Worm (Caenorhabditis elegans) whole organism, young adult: ENCODE results near the gene nas-14.
"Not testable (repeated sequence)": the region's sequence is repeated elsewhere in the genome, so short reads cannot be mapped to it uniquely, and the experiment has no call there.

ENCODE experiments used
- B0019.2 ChIP-seq: fragments of 200-800 bp; sonication (Bioruptor generic); conservative IDR thresholded peaks from 2 replicates; pipeline ENCODE4 v1.3.6; 2022; ENCODE audit warnings: missing genetic modification reagents, missing genetic modification characterization, missing compliant biosample characterization
- B0035.1 ChIP-seq: sonication (generic microtip); optimal IDR thresholded peaks from 2 replicates; lab custom pipeline; 2016; ENCODE audit warnings: missing genetic modification characterization, mild to moderate bottlenecking, missing compliant biosample characterization, missing genotype, missing genetic modification reagents
- B0261.1 ChIP-seq: sonication (generic microtip); optimal IDR thresholded peaks from 2 replicates; lab custom pipeline; 2016; ENCODE audit warnings: mild to moderate bottlenecking, missing genetic modification characterization, moderate library complexity, missing compliant biosample characterization
- D2030.7 ChIP-seq: fragments of 200-800 bp; sonication (Bioruptor generic); IDR thresholded peaks from 2 replicates; pipeline ENCODE4 v1.3.6; 2022; ENCODE audit warnings: missing genetic modification reagents, missing genetic modification characterization, missing compliant biosample characterization
- F10E7.11 ChIP-seq: sonication (generic microtip); optimal IDR thresholded peaks from 2 replicates; lab custom pipeline; 2017; ENCODE audit warnings: mild to moderate bottlenecking, missing genetic modification characterization, moderate library complexity, missing compliant biosample characterization
- F37B4.10 ChIP-seq: fragments of 200-800 bp; sonication (Bioruptor generic); IDR thresholded peaks from 2 replicates; pipeline ENCODE4 v1.3.6; 2022; ENCODE audit warnings: missing genetic modification characterization, missing compliant biosample characterization
- F49E8.2 ChIP-seq: sonication (generic microtip); optimal IDR thresholded peaks from 3 replicates; lab custom pipeline; 2017; ENCODE audit warnings: missing genetic modification characterization, mild to moderate bottlenecking, missing compliant biosample characterization, antibody characterized with exemption, moderate library complexity; ENCODE audit not compliant: insufficient read depth
- F55B11.4 ChIP-seq: sonication (generic microtip); optimal IDR thresholded peaks from 2 replicates; lab custom pipeline; 2016; ENCODE audit warnings: missing compliant biosample characterization, missing genetic modification characterization, borderline replicate concordance; ENCODE audit not compliant: insufficient read depth
- Y56A3A.18 ChIP-seq: fragments of 200-800 bp; sonication (Bioruptor generic); IDR thresholded peaks from 2 replicates; pipeline ENCODE4 v1.3.6; 2022; ENCODE audit warnings: missing genetic modification reagents, missing genetic modification characterization, missing compliant biosample characterization
- Y67H2A.10 ChIP-seq: fragments of 200-800 bp; sonication (Bioruptor generic); conservative IDR thresholded peaks from 2 replicates; pipeline ENCODE4 v1.3.6; 2022; ENCODE audit warnings: missing genetic modification reagents, missing genetic modification characterization, missing compliant biosample characterization
- ama-1 ChIP-seq, 3 experiments: fragments of 150-350 bp in 1 of 3; sonication (generic microtip) in 2 of 3; optimal IDR thresholded peaks; 2 replicates each; lab custom pipeline; 2014 to 2018; ENCODE audit warnings: missing biosample characterization in 2 of 3, missing genetic modification characterization in 2 of 3, missing genetic modification reagents in 2 of 3
- aptf-3 ChIP-seq: fragments of 200-800 bp; sonication (Bioruptor generic); IDR thresholded peaks from 2 replicates; pipeline ENCODE4 v1.3.6; 2022; ENCODE audit warnings: missing genetic modification characterization, missing compliant biosample characterization
- attf-6 ChIP-seq: fragments of 200-800 bp; sonication (Bioruptor generic); IDR thresholded peaks from 2 replicates; pipeline ENCODE4 v1.3.6; 2022; ENCODE audit warnings: missing genetic modification reagents, missing genetic modification characterization, missing compliant biosample characterization
- cebp-2 ChIP-seq: fragments of 200-800 bp; sonication (Bioruptor generic); IDR thresholded peaks from 2 replicates; pipeline ENCODE4 v1.3.6; 2022; ENCODE audit warnings: missing genetic modification characterization, missing compliant biosample characterization
- ceh-100 ChIP-seq: fragments of 200-800 bp; sonication (Bioruptor generic); IDR thresholded peaks from 2 replicates; pipeline ENCODE4 v1.3.6; 2022; ENCODE audit warnings: missing genetic modification reagents, missing genetic modification characterization, missing compliant biosample characterization
- ceh-58 ChIP-seq: fragments of 200-800 bp; sonication (Bioruptor generic); IDR thresholded peaks from 2 replicates; pipeline ENCODE4 v1.3.6; 2022; ENCODE audit warnings: missing genetic modification characterization, missing compliant biosample characterization
- dox-1 ChIP-seq: fragments of 200-800 bp; sonication (Bioruptor generic); IDR thresholded peaks from 2 replicates; pipeline ENCODE4 v1.3.6; 2022; ENCODE audit warnings: missing genetic modification reagents, missing genetic modification characterization, missing compliant biosample characterization
- egrh-3 ChIP-seq: fragments of 200-800 bp; sonication (Bioruptor generic); IDR thresholded peaks from 2 replicates; pipeline ENCODE4 v1.3.6; 2022; ENCODE audit warnings: missing genetic modification reagents, missing genetic modification characterization, missing compliant biosample characterization
- hlh-26 ChIP-seq: fragments of 200-800 bp; sonication (Bioruptor generic); conservative IDR thresholded peaks from 2 replicates; pipeline ENCODE4 v1.3.6; 2022; ENCODE audit warnings: missing genetic modification reagents, missing genetic modification characterization, missing compliant biosample characterization
- hmg-1.2 ChIP-seq: fragments of 200-800 bp; sonication (Bioruptor generic); IDR thresholded peaks from 2 replicates; pipeline ENCODE4 v1.3.6; 2022; ENCODE audit warnings: missing genetic modification reagents, missing genetic modification characterization, missing compliant biosample characterization
- lin-26 ChIP-seq: fragments of 200-800 bp; sonication (Bioruptor generic); IDR thresholded peaks from 2 replicates; pipeline ENCODE4 v1.3.6; 2022; ENCODE audit warnings: missing genetic modification reagents, missing genetic modification characterization, missing compliant biosample characterization
- lin-35 ChIP-seq, 3 experiments: fragments of 150-350 bp in 2 of 3; sonication (generic microtip) in 1 of 3; optimal IDR thresholded peaks; 2 replicates each; lab custom pipeline; 2014 to 2018; ENCODE audit warnings: missing biosample characterization in 3 of 3, missing genetic modification characterization in 3 of 3, missing genetic modification reagents in 3 of 3
- lin-54 ChIP-seq: fragments of 200-800 bp; sonication (Bioruptor generic); optimal IDR thresholded peaks from 2 replicates; lab custom pipeline; 2018; ENCODE audit warnings: mild to moderate bottlenecking, missing genetic modification characterization, missing compliant biosample characterization
- lir-1 ChIP-seq: fragments of 200-800 bp; sonication (Bioruptor generic); conservative IDR thresholded peaks from 2 replicates; pipeline ENCODE4 v1.3.6; 2022; ENCODE audit warnings: missing genetic modification reagents, missing genetic modification characterization, missing compliant biosample characterization
- lsy-27 ChIP-seq: sonication (generic microtip); optimal IDR thresholded peaks from 2 replicates; lab custom pipeline; 2017; ENCODE audit warnings: missing genetic modification characterization, mild to moderate bottlenecking, missing compliant biosample characterization, antibody characterized with exemption, missing genotype, borderline replicate concordance; ENCODE audit not compliant: insufficient read depth
- madf-6 ChIP-seq: fragments of 200-800 bp; sonication (Bioruptor generic); IDR thresholded peaks from 2 replicates; pipeline ENCODE4 v1.3.6; 2022; ENCODE audit warnings: missing genetic modification reagents, missing genetic modification characterization, missing compliant biosample characterization
- nfya-1 ChIP-seq: sonication (generic microtip); optimal IDR thresholded peaks from 2 replicates; lab custom pipeline; 2017; ENCODE audit warnings: antibody characterized with exemption, missing compliant biosample characterization, missing genetic modification characterization, borderline replicate concordance; ENCODE audit not compliant: insufficient read depth
- nfya-2 ChIP-seq: fragments of 200-800 bp; sonication (Bioruptor generic); IDR thresholded peaks from 2 replicates; pipeline ENCODE4 v1.3.6; 2022; ENCODE audit warnings: missing genetic modification reagents, missing genetic modification characterization, missing compliant biosample characterization
- nfyb-1 ChIP-seq: fragments of 200-800 bp; sonication (Bioruptor generic); IDR thresholded peaks from 2 replicates; pipeline ENCODE4 v1.3.6; 2022; ENCODE audit warnings: missing genetic modification reagents, missing genetic modification characterization, missing compliant biosample characterization
- nhr-120 ChIP-seq: fragments of 200-800 bp; sonication (Bioruptor generic); IDR thresholded peaks from 2 replicates; pipeline ENCODE4 v1.3.6; 2022; ENCODE audit warnings: missing genetic modification characterization, missing compliant biosample characterization
- nhr-179 ChIP-seq: sonication (generic microtip); optimal IDR thresholded peaks from 2 replicates; lab custom pipeline; 2016; ENCODE audit warnings: mild to moderate bottlenecking, missing genetic modification characterization, missing compliant biosample characterization
- pbrm-1 ChIP-seq: fragments of 200-800 bp; sonication (Bioruptor generic); IDR thresholded peaks from 2 replicates; pipeline ENCODE4 v1.3.6; 2022; ENCODE audit warnings: missing genetic modification reagents, missing genetic modification characterization, missing compliant biosample characterization
- rpc-1 ChIP-seq, 2 experiments: fragments of 150-350 bp in 1 of 2; sonication (generic microtip) in 1 of 2; optimal IDR thresholded peaks; 2 replicates each; lab custom pipeline; 2014 to 2018; ENCODE audit warnings: missing biosample characterization in 1 of 2, missing genetic modification characterization in 1 of 2, missing genetic modification reagents in 1 of 2, missing genotype in 1 of 2
- snpc-4 ChIP-seq, 5 experiments: fragments of 150-350 bp in 1 of 5; sonication (generic microtip) in 4 of 5; optimal IDR thresholded peaks; 2 replicates each; lab custom pipeline; 2014 to 2018; ENCODE audit warnings: missing genetic modification characterization in 5 of 5, missing biosample characterization in 3 of 5, antibody characterized with exemption in 2 of 5, mild to moderate bottlenecking in 2 of 5, missing compliant biosample characterization in 2 of 5, missing genotype in 2 of 5, moderate library complexity in 2 of 5, missing genetic modification reagents in 1 of 5
- tbp1 ChIP-seq: fragments of 200-800 bp; sonication (Bioruptor generic); optimal IDR thresholded peaks from 2 replicates; lab custom pipeline; 2018; ENCODE audit warnings: mild to moderate bottlenecking, missing genetic modification characterization, missing compliant biosample characterization
- tlf-1 ChIP-seq: fragments of 200-800 bp; sonication (Bioruptor generic); optimal IDR thresholded peaks from 2 replicates; lab custom pipeline; 2018; ENCODE audit warnings: mild to moderate bottlenecking, missing genetic modification characterization, missing compliant biosample characterization
- ztf-22 ChIP-seq: fragments of 200-800 bp; sonication (Bioruptor generic); optimal IDR thresholded peaks from 2 replicates; lab custom pipeline; 2018; ENCODE audit warnings: mild to moderate bottlenecking, missing genetic modification characterization, moderate library complexity, missing compliant biosample characterization
- ztf-26 ChIP-seq: sonication (generic microtip); optimal IDR thresholded peaks from 2 replicates; lab custom pipeline; 2017; ENCODE audit warnings: missing genetic modification characterization, missing compliant biosample characterization
- ztf-28 ChIP-seq: fragments of 200-800 bp; sonication (Bioruptor generic); IDR thresholded peaks from 2 replicates; pipeline ENCODE4 v1.3.6; 2022; ENCODE audit warnings: missing genetic modification reagents, missing genetic modification characterization, missing compliant biosample characterization

nas-14 gene

ce11 chrIV:13140792-13141191 is 29.5 kb upstream of the nas-14 start:
- TF ChIP-seq dox-1 (GFP tag; lab: Robert Waterston, UW): peak; percentile 49
- peak; percentile 87 for TF ChIP-seq tbp1
- peak; percentile 57 for TF ChIP-seq B0261.1 (tag; lab: Kevin White, UChicago)
- 0 out of 2 replicates have a peak, but pooled peaks have one; percentile 26 for TF ChIP-seq D2030.7 (GFP tag; lab: Robert Waterston, UW)
- TF ChIP-seq lin-26 (GFP tag; lab: Robert Waterston, UW): peak; percentile 91
- TF ChIP-seq pbrm-1: peak; percentile 57
- not testable (repeated sequence) for TF ChIP-seq snpc-4 (GFP tag; optimal IDR thresholded peaks at IDR 0.05; lab: Kevin White, UChicago)
- peak in 1 of 4 experiments; percentile 36 for TF ChIP-seq snpc-4 (tag; optimal IDR thresholded peaks at IDR 0.05; lab: Kevin White, UChicago)
- 0 out of 2 replicates have a peak, but pooled peaks have one; percentile 26 for TF ChIP-seq attf-6 (GFP tag; lab: Robert Waterston, UW)
- TF ChIP-seq hmg-1.2 (GFP tag; lab: Robert Waterston, UW): peak; percentile 62
- TF ChIP-seq madf-6 (GFP tag; lab: Robert Waterston, UW): peak; percentile 54; the same call in 1 of the 2 replicates
- peak; percentile 92 for TF ChIP-seq cebp-2
- peak; percentile 31; the same call in 1 of the 2 replicates for TF ChIP-seq ceh-100 (GFP tag; lab: Robert Waterston, UW)
- peak; percentile 42 for TF ChIP-seq rpc-1 (optimal IDR thresholded peaks at IDR 0.05; lab: Kevin White, UChicago)
- TF ChIP-seq rpc-1 (tag; optimal IDR thresholded peaks at IDR 0.05; lab: Kevin White, UChicago): peak; percentile 63
- TF ChIP-seq ceh-58: 0 out of 2 replicates have a peak, but pooled peaks have one; percentile 20
- peak; percentile 82 for TF ChIP-seq nfyb-1 (GFP tag; lab: Robert Waterston, UW)

DNA sequence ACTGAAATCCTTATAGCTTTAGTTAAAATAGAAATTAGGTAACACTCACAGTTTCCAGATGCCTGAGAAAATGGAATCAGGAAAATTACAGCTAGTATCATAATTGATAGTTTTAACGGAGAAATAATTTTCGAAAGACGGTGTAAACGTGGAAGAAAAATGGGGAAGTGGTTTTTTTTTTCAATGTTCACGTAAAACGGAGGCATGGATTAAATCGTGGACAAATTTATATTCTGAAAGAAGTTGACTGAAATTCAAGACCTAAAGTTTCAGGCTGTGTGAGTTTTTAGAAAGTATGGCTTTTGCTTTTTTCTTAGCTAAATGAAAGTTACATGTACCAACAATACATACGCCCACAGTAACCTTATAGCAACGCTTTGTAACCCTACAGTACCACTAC is 28.1 kb upstream of the nas-14 start, which contains the start of gene spe-43:
Gene spe-43 (minus strand): TSS at position 101 of the 400 bp plus-strand sequence.
- TF ChIP-seq ztf-22 (GFP tag; lab: Kevin White, UChicago) (no peak), F55B11.4 (tag; lab: Kevin White, UChicago) (no peak), nfya-2 (no peak), snpc-4 (GFP tag; optimal IDR thresholded peaks at IDR 0.05; lab: Kevin White, UChicago) (no peak), snpc-4 (tag; optimal IDR thresholded peaks at IDR 0.05; lab: Kevin White, UChicago) (no peak), nhr-120 (GFP tag; lab: Robert Waterston, UW) (no peak), cebp-2 (no peak), lsy-27 (tag; lab: Kevin White, UChicago) (no peak), aptf-3 (GFP tag; lab: Robert Waterston, UW) (no peak), B0019.2 (GFP tag; lab: Robert Waterston, UW) (no peak), B0035.1 (tag; lab: Kevin White, UChicago) (no peak), hlh-26 (GFP tag; lab: Robert Waterston, UW) (no peak), lin-54 (no peak), egrh-3 (GFP tag; lab: Robert Waterston, UW) (no peak), lin-35 (GFP tag; optimal IDR thresholded peaks at IDR 0.05; lab: Kevin White, UChicago) (no peak), nhr-179 (no peak), lir-1 (no peak), ama-1 (optimal IDR thresholded peaks at IDR 0.05; lab: Kevin White, UChicago) (no peak), ama-1 (GFP tag; optimal IDR thresholded peaks at IDR 0.05; lab: Kevin White, UChicago) (no peak)

DNA sequence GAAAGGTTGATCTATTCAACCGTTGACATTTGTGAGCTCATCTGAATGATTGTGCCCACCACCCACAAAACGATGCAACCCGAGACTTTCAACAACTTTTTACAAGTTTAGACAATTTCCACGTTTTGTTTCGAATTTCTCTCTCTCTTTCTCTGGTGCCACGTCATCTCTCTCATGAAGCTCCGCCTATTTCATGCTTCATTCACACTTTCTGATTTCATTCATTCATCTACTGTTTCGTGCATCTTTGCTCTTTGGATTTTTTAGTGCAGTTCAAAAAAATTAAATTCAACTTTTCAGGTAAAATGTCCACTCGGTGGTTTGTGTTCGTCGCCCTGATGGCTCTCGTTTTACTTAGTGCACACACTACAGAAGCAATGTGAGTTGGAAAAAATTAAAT is 21.1 kb upstream of the nas-14 start, which contains the start of gene nlp-79:
Gene nlp-79 (plus strand): TSS at position 301 of the 400 bp plus-strand sequence.
- TF ChIP-seq nfya-1 (tag; lab: Kevin White, UChicago) (no peak), F49E8.2 (no peak), F37B4.10 (GFP tag; lab: Robert Waterston, UW) (no peak), Y67H2A.10 (GFP tag; lab: Robert Waterston, UW) (no peak), ztf-26 (tag; lab: Kevin White, UChicago) (no peak), Y56A3A.18 (GFP tag; lab: Robert Waterston, UW) (no peak), ztf-28 (GFP tag; lab: Robert Waterston, UW) (no peak), F10E7.11 (no peak), tlf-1 (no peak)
